Fruit fly (Drosophila melanogaster) whole organism, embryonic: Measurements from ENCODE around the gene Tbcc.

Experiments used
- Atf-2 ChIP-seq: fragments of 200-800 bp; sonication (Bioruptor generic); optimal IDR thresholded peaks from 2 replicates; lab custom pipeline; 2016; ENCODE audit warnings: missing biosample characterization, missing genetic modification characterization
- CG11560 ChIP-seq: fragments of 200-800 bp; sonication (Bioruptor generic); IDR thresholded peaks from 3 replicates; pipeline ENCODE4 v1.3.6; 2022; ENCODE audit warnings: missing biosample characterization, missing genetic modification characterization
- CG11723 ChIP-seq: fragments of 200-800 bp; sonication (Bioruptor generic); optimal IDR thresholded peaks from 2 replicates; lab custom pipeline; 2017; ENCODE audit warnings: missing biosample characterization, mild to moderate bottlenecking, missing genetic modification characterization
- CG12769 ChIP-seq: fragments of 200-800 bp; sonication (Bioruptor generic); optimal IDR thresholded peaks from 2 replicates; lab custom pipeline; 2019; ENCODE audit warnings: missing biosample characterization, mild to moderate bottlenecking, missing genetic modification characterization, moderate library complexity
- CG13123 ChIP-seq: fragments of 200-800 bp; sonication (Bioruptor generic); optimal IDR thresholded peaks from 2 replicates; lab custom pipeline; 2016; ENCODE audit warnings: missing biosample characterization, missing genetic modification characterization
- CG13287 ChIP-seq: fragments of 200-800 bp; sonication (Bioruptor generic); IDR thresholded peaks from 2 replicates; pipeline ENCODE4 v1.3.6; 2022; ENCODE audit warnings: missing biosample characterization, missing genetic modification characterization; ENCODE audit not compliant: partially characterized antibody
- CG1529 ChIP-seq: fragments of 200-800 bp; sonication (Bioruptor generic); optimal IDR thresholded peaks from 3 replicates; lab custom pipeline; 2018; ENCODE audit warnings: missing biosample characterization, missing genetic modification characterization
- CG16863 ChIP-seq: fragments of 200-800 bp; sonication (Bioruptor generic); optimal IDR thresholded peaks from 3 replicates; lab custom pipeline; 2016; ENCODE audit warnings: missing biosample characterization, missing genetic modification characterization
- CG18599 ChIP-seq: fragments of 200-800 bp; sonication (Bioruptor generic); optimal IDR thresholded peaks from 3 replicates; lab custom pipeline; 2017; ENCODE audit warnings: missing biosample characterization, missing genetic modification characterization, mild to moderate bottlenecking, moderate library complexity, missing genetic modification reagents
- CG3065 ChIP-seq: fragments of 200-800 bp; sonication (Bioruptor generic); optimal IDR thresholded peaks from 2 replicates; lab custom pipeline; 2016; ENCODE audit warnings: missing biosample characterization, missing genetic modification characterization
- CG32772 ChIP-seq: fragments of 200-800 bp; sonication (Bioruptor generic); IDR thresholded peaks from 2 replicates; pipeline ENCODE4 v1.3.6; 2022; ENCODE audit warnings: missing biosample characterization, missing genetic modification characterization
- CG34422 ChIP-seq: fragments of 200-800 bp; sonication (Bioruptor generic); IDR thresholded peaks from 3 replicates; pipeline ENCODE4 v1.3.6; 2022; ENCODE audit warnings: missing biosample characterization, missing genetic modification characterization
- CG3838 ChIP-seq: fragments of 200-800 bp; sonication (Bioruptor generic); optimal IDR thresholded peaks from 3 replicates; lab custom pipeline; 2016; ENCODE audit warnings: missing biosample characterization, missing genetic modification characterization
- CG6791 ChIP-seq: fragments of 200-800 bp; sonication (Bioruptor generic); IDR thresholded peaks from 3 replicates; pipeline ENCODE4 v1.3.6; 2022; ENCODE audit warnings: missing biosample characterization, missing genetic modification characterization; ENCODE audit not compliant: partially characterized antibody
- CG6813 ChIP-seq: fragments of 200-800 bp; sonication (Bioruptor generic); optimal IDR thresholded peaks from 2 replicates; lab custom pipeline; 2017; ENCODE audit warnings: missing biosample characterization, missing genetic modification characterization, mild to moderate bottlenecking, moderate library complexity, missing genetic modification reagents
- CG9727 ChIP-seq: fragments of 200-800 bp; sonication (Bioruptor generic); optimal IDR thresholded peaks from 3 replicates; lab custom pipeline; 2017; ENCODE audit warnings: missing biosample characterization, mild to moderate bottlenecking, missing genetic modification characterization
- Camta ChIP-seq: fragments of 200-800 bp; sonication (Bioruptor generic); optimal IDR thresholded peaks from 2 replicates; lab custom pipeline; 2016; ENCODE audit warnings: missing biosample characterization, missing genetic modification characterization
- Dad ChIP-seq: fragments of 200-800 bp; sonication (Bioruptor generic); optimal IDR thresholded peaks from 3 replicates; lab custom pipeline; 2016; ENCODE audit warnings: missing biosample characterization, missing genetic modification characterization
- Dek ChIP-seq: fragments of 200-800 bp; sonication (Bioruptor generic); optimal IDR thresholded peaks from 3 replicates; lab custom pipeline; 2019; ENCODE audit warnings: missing biosample characterization, mild to moderate bottlenecking, missing genetic modification characterization, moderate library complexity
- Dfd ChIP-seq, 2 experiments: fragments of >200 bp; optimal IDR thresholded peaks; 2 replicates each; lab custom pipeline; 2017; ENCODE audit warnings: missing biosample characterization in 2 of 2, missing genetic modification characterization in 2 of 2
- GATAe ChIP-seq: fragments of 200-800 bp; sonication (Bioruptor generic); conservative IDR thresholded peaks from 2 replicates; pipeline ENCODE4 v1.3.6; 2022; ENCODE audit warnings: missing biosample characterization, missing genetic modification characterization
- HHEX ChIP-seq: fragments of 200-800 bp; sonication (Bioruptor generic); optimal IDR thresholded peaks from 3 replicates; lab custom pipeline; 2017; ENCODE audit warnings: missing biosample characterization, mild to moderate bottlenecking, missing genetic modification characterization, missing genetic modification reagents
- HmgD ChIP-seq: fragments of 200-800 bp; sonication (Bioruptor generic); optimal IDR thresholded peaks from 3 replicates; lab custom pipeline; 2016; ENCODE audit warnings: missing biosample characterization, missing genetic modification characterization
- Hr3 ChIP-seq: fragments of 200-800 bp; sonication (Bioruptor generic); optimal IDR thresholded peaks from 3 replicates; lab custom pipeline; 2016; ENCODE audit warnings: missing biosample characterization, missing genetic modification characterization
- MBD-R2 ChIP-seq: fragments of 200-800 bp; sonication (Bioruptor generic); IDR thresholded peaks from 2 replicates; pipeline ENCODE4 v1.3.6; 2022; ENCODE audit warnings: missing biosample characterization, missing genetic modification characterization
- Max ChIP-seq: fragments of 200-800 bp; sonication (Bioruptor generic); optimal IDR thresholded peaks from 2 replicates; lab custom pipeline; 2016; ENCODE audit warnings: missing biosample characterization, mild to moderate bottlenecking, missing genetic modification characterization
- Oaz ChIP-seq: fragments of 200-800 bp; sonication (Bioruptor generic); IDR thresholded peaks from 2 replicates; pipeline ENCODE4 v1.3.6; 2022; ENCODE audit warnings: missing biosample characterization, missing genetic modification characterization
- PHDP ChIP-seq: fragments of 200-800 bp; sonication (Bioruptor generic); optimal IDR thresholded peaks from 3 replicates; lab custom pipeline; 2018; ENCODE audit warnings: missing biosample characterization, mild to moderate bottlenecking, missing genetic modification characterization, moderate library complexity
- ab ChIP-seq: fragments of 200-800 bp; sonication (Bioruptor generic); optimal IDR thresholded peaks from 2 replicates; lab custom pipeline; 2016; ENCODE audit warnings: missing biosample characterization, missing genetic modification characterization
- crc ChIP-seq: fragments of 200-800 bp; sonication (Bioruptor generic); optimal IDR thresholded peaks from 2 replicates; lab custom pipeline; 2016; ENCODE audit warnings: missing biosample characterization, missing genetic modification characterization
- danr ChIP-seq: fragments of 200-800 bp; sonication (Bioruptor generic); IDR thresholded peaks from 2 replicates; pipeline ENCODE4 v1.3.6; 2022; ENCODE audit warnings: missing biosample characterization, missing genetic modification characterization
- dysf ChIP-seq: fragments of 200-800 bp; sonication (Bioruptor generic); IDR thresholded peaks from 3 replicates; pipeline ENCODE4 v1.3.6; 2022; ENCODE audit warnings: missing biosample characterization, missing genetic modification characterization
- fd64A ChIP-seq: fragments of 200-800 bp; sonication (Bioruptor generic); optimal IDR thresholded peaks from 3 replicates; lab custom pipeline; 2018; ENCODE audit warnings: missing biosample characterization, mild to moderate bottlenecking, missing genetic modification characterization
- fru ChIP-seq: fragments of >200 bp; optimal IDR thresholded peaks from 2 replicates; lab custom pipeline; 2017
- ftz-f1 ChIP-seq: fragments of 200-800 bp; sonication (Bioruptor generic); optimal IDR thresholded peaks from 2 replicates; lab custom pipeline; 2016; ENCODE audit warnings: missing biosample characterization, missing genetic modification characterization
- grn ChIP-seq: fragments of 200-800 bp; sonication (Bioruptor generic); optimal IDR thresholded peaks from 3 replicates; lab custom pipeline; 2017; ENCODE audit warnings: missing biosample characterization, missing genetic modification characterization
- gsb-n ChIP-seq: fragments of 200-800 bp; sonication (Bioruptor generic); optimal IDR thresholded peaks from 3 replicates; lab custom pipeline; 2018; ENCODE audit warnings: missing biosample characterization, mild to moderate bottlenecking, missing genetic modification characterization
- kah ChIP-seq: fragments of 200-800 bp; sonication (Bioruptor generic); optimal IDR thresholded peaks from 2 replicates; lab custom pipeline; 2018; ENCODE audit warnings: missing biosample characterization, mild to moderate bottlenecking, missing genetic modification characterization
- lmd ChIP-seq: fragments of 200-800 bp; sonication (Bioruptor generic); IDR thresholded peaks from 2 replicates; pipeline ENCODE4 v1.3.6; 2022; ENCODE audit warnings: missing biosample characterization, missing genetic modification characterization
- p53 ChIP-seq: fragments of 200-800 bp; sonication (Bioruptor generic); optimal IDR thresholded peaks from 2 replicates; lab custom pipeline; 2016; ENCODE audit warnings: missing biosample characterization, missing genetic modification characterization
- pan ChIP-seq, 4 experiments: fragments of >200 bp in 3 of 4; fragments of 200-800 bp in 1 of 4; sonication (Bioruptor generic) in 1 of 4; optimal IDR thresholded peaks in 3 of 4; IDR thresholded peaks in 1 of 4; 2 replicates each; pipeline versions ENCODE4 v1.3.6 to Lab custom; 2017 to 2022; ENCODE audit warnings: missing biosample characterization in 2 of 4, missing genetic modification characterization in 2 of 4, mixed read lengths in 1 of 4
- pnt ChIP-seq: fragments of 200-800 bp; sonication (Bioruptor generic); optimal IDR thresholded peaks from 3 replicates; lab custom pipeline; 2016; ENCODE audit warnings: missing biosample characterization, missing genetic modification characterization
- prd ChIP-seq, 3 experiments: fragments of >200 bp in 2 of 3; fragments of 200-800 bp in 1 of 3; sonication (Bioruptor generic) in 1 of 3; optimal IDR thresholded peaks in 2 of 3; IDR thresholded peaks in 1 of 3; 2 replicates in 2 of 3; 3 replicates in 1 of 3; pipeline versions ENCODE4 v1.3.6 to Lab custom; 2017 to 2022; ENCODE audit warnings: missing biosample characterization in 1 of 3, missing genetic modification characterization in 1 of 3
- sd ChIP-seq: fragments of 200-800 bp; sonication (Bioruptor generic); optimal IDR thresholded peaks from 3 replicates; lab custom pipeline; 2018; ENCODE audit warnings: missing biosample characterization, mild to moderate bottlenecking, missing genetic modification characterization, moderate library complexity
- sens ChIP-seq: fragments of 200-800 bp; sonication (Bioruptor generic); peaks from one replicate; lab custom pipeline; 2016; ENCODE audit warnings: missing biosample characterization, missing genetic modification characterization
- sim ChIP-seq: fragments of 200-800 bp; sonication (Bioruptor generic); IDR thresholded peaks from 2 replicates; pipeline ENCODE4 v1.3.6; 2022; ENCODE audit warnings: missing biosample characterization, missing genetic modification characterization
- slp2 ChIP-seq: fragments of 200-800 bp; sonication (Bioruptor generic); optimal IDR thresholded peaks from 2 replicates; lab custom pipeline; 2016; ENCODE audit warnings: missing biosample characterization, missing genetic modification characterization
- tgo ChIP-seq: fragments of 200-800 bp; sonication (Bioruptor generic); IDR thresholded peaks from 3 replicates; pipeline ENCODE4 v1.3.6; 2022; ENCODE audit warnings: missing biosample characterization, missing genetic modification characterization
- tna ChIP-seq: fragments of 200-800 bp; sonication (Bioruptor generic); IDR thresholded peaks from 2 replicates; pipeline ENCODE4 v1.3.6; 2022; ENCODE audit warnings: missing biosample characterization, missing genetic modification characterization; ENCODE audit not compliant: partially characterized antibody
- zfh2 ChIP-seq: fragments of 200-800 bp; sonication (Bioruptor generic); optimal IDR thresholded peaks from 2 replicates; lab custom pipeline; 2016; ENCODE audit warnings: missing biosample characterization, missing genetic modification characterization

Gene Tbcc

DNA sequence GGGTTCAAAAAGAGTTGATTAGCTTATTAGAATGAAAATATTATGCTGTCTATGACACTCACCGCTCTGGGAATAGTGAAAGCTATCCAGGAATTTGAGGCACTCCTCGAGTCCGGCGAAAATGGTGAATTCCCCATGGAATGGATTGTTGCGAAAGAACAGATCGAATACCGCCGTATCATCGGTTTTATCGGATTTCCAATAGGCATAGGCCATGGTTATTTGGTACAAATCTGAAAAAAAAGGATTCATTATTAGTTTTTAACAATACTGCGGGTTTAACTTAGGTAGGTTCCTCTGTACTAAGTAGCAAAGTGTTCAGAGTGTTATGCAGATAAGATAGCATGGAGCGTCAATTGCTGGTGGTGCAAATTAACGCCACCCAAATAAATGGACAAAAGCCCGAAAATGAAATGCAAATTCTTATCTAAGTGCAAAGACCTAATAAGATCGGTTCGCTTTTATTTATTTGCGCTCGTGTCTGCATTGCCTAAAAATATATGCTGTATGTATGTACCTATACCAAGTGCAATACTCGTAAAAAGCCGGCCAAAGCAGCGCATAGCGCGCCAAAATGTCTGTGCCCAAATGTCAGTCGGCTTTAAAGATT, 8.2 kb upstream of the Tbcc start (continued):
- TF ChIP-seq ab (GFP tag; lab: Kevin White, UChicago) = no peak
- peak; percentile 29 for TF ChIP-seq sens (GFP tag; lab: Kevin White, UChicago)
- peak; percentile 3 for TF ChIP-seq zfh2 (GFP tag; lab: Kevin White, UChicago)
- TF ChIP-seq pnt (GFP tag; lab: Kevin White, UChicago) = no peak
- TF ChIP-seq kah = no peak
- no peak for TF ChIP-seq danr (GFP tag; lab: Robert Waterston, UW)
- TF ChIP-seq Max = no peak
- no peak for TF ChIP-seq ftz-f1 (GFP tag; lab: Kevin White, UChicago)
- TF ChIP-seq Dfd (GFP tag; optimal IDR thresholded peaks at IDR 0.05; lab: Kevin White, UChicago) = no peak
- TF ChIP-seq CG11560 (tag; lab: Robert Waterston, UW) = no peak
- no peak for TF ChIP-seq Dek
- no peak for TF ChIP-seq HmgD (GFP tag; lab: Kevin White, UChicago)
- no peak for TF ChIP-seq CG3838 (GFP tag; lab: Kevin White, UChicago)
- TF ChIP-seq CG1529 (GFP tag; lab: Kevin White, UChicago) = no peak
- no peak for TF ChIP-seq fru (lab: Kevin White, UChicago)
- no peak for TF ChIP-seq CG3065 (GFP tag; lab: Kevin White, UChicago)
- TF ChIP-seq Atf-2 (GFP tag; lab: Kevin White, UChicago) = no peak
- TF ChIP-seq CG13123 (GFP tag; lab: Kevin White, UChicago) = no peak
- TF ChIP-seq prd (optimal IDR thresholded peaks at IDR 0.05; lab: Kevin White, UChicago) = no peak
- 0 out of 3 replicates have a peak, but pooled peaks have one; percentile 40 for TF ChIP-seq prd (GFP tag; IDR thresholded peaks at IDR 0.05; lab: Robert Waterston, UW)
- TF ChIP-seq gsb-n (tag; lab: Kevin White, UChicago) = no peak
- TF ChIP-seq CG11723 (GFP tag; lab: Kevin White, UChicago) = no peak
- TF ChIP-seq CG18599 = peak; percentile 12
- no peak for TF ChIP-seq Dad (GFP tag; lab: Kevin White, UChicago)
- no peak; the same call in 2 of the 3 replicates for TF ChIP-seq tgo (GFP tag; lab: Robert Waterston, UW)
- no peak for TF ChIP-seq Hr3 (GFP tag; lab: Kevin White, UChicago)
- no peak for TF ChIP-seq sim (GFP tag; lab: Robert Waterston, UW)
- no peak for TF ChIP-seq crc (GFP tag; lab: Kevin White, UChicago)
- TF ChIP-seq CG6813 = no peak
- no peak for TF ChIP-seq slp2 (GFP tag; lab: Kevin White, UChicago)
- TF ChIP-seq dysf (GFP tag; lab: Robert Waterston, UW) = peak; percentile 29; the same call in 1 of the 3 replicates
- TF ChIP-seq pan (optimal IDR thresholded peaks at IDR 0.05; lab: Kevin White, UChicago) = no peak
- TF ChIP-seq pan (GFP tag; optimal IDR thresholded peaks at IDR 0.05 in 1 of 2, IDR thresholded peaks at IDR 0.05 in 1 of 2) = peak in 1 of 2 experiments; percentile 25
- TF ChIP-seq lmd (GFP tag; lab: Robert Waterston, UW) = no peak
- no peak for TF ChIP-seq tna (GFP tag; lab: Robert Waterston, UW)
- no peak for TF ChIP-seq CG13287
- TF ChIP-seq fd64A (GFP tag; lab: Kevin White, UChicago) = no peak
- no peak for TF ChIP-seq p53 (GFP tag; lab: Kevin White, UChicago)
- TF ChIP-seq Camta (GFP tag; lab: Kevin White, UChicago) = no peak
- no peak for TF ChIP-seq MBD-R2 (GFP tag; lab: Robert Waterston, UW)
- no peak for TF ChIP-seq CG9727 (GFP tag; lab: Kevin White, UChicago)
- TF ChIP-seq CG16863 (GFP tag; lab: Kevin White, UChicago) = no peak
- TF ChIP-seq CG34422 = no peak
- TF ChIP-seq grn (GFP tag; lab: Kevin White, UChicago) = no peak
- peak; percentile 47; the same call in 1 of the 2 replicates for TF ChIP-seq GATAe (GFP tag; lab: Robert Waterston, UW)
- TF ChIP-seq CG6791 (GFP tag; lab: Robert Waterston, UW) = no peak
- no peak for TF ChIP-seq HHEX (GFP tag; lab: Kevin White, UChicago)
- peak; percentile 23 for TF ChIP-seq CG12769
- TF ChIP-seq PHDP (tag; lab: Kevin White, UChicago) = no peak
- no peak for TF ChIP-seq Oaz (GFP tag; lab: Robert Waterston, UW)
- no peak for TF ChIP-seq sd
- TF ChIP-seq CG32772 (GFP tag; lab: Robert Waterston, UW) = no peak
